Fruit fly (Drosophila melanogaster) whole organism, pupa: ENCODE data around the gene AstC.

ENCODE experiments used
- CG14655 ChIP-seq: fragments of 200-800 bp; sonication (Bioruptor generic); optimal IDR thresholded peaks from 3 replicates; lab custom pipeline; 2017; ENCODE audit warnings: mild to moderate bottlenecking, missing biosample characterization, missing genetic modification reagents, missing genetic modification characterization
- CG17806 ChIP-seq: fragments of 200-800 bp; sonication (Bioruptor generic); optimal IDR thresholded peaks from 2 replicates; lab custom pipeline; 2018; ENCODE audit warnings: missing biosample characterization, mild to moderate bottlenecking, missing genetic modification characterization, moderate library complexity
- CG4496 ChIP-seq: fragments of 200-800 bp; sonication (Bioruptor generic); IDR thresholded peaks from 3 replicates; pipeline ENCODE4 v1.3.6; 2022; ENCODE audit warnings: missing biosample characterization, missing genetic modification characterization
- CG9948 ChIP-seq: fragments of 200-800 bp; sonication (Bioruptor generic); optimal IDR thresholded peaks from 2 replicates; lab custom pipeline; 2018; ENCODE audit warnings: missing biosample characterization, mild to moderate bottlenecking, missing genetic modification characterization, moderate library complexity
- EcR ChIP-seq: fragments of 200-800 bp; sonication (Bioruptor generic); optimal IDR thresholded peaks from 3 replicates; lab custom pipeline; 2019; ENCODE audit warnings: missing biosample characterization, missing genetic modification characterization, mild to moderate bottlenecking, moderate library complexity, missing genetic modification reagents
- Ets98B ChIP-seq: fragments of 200-800 bp; sonication (Bioruptor generic); IDR thresholded peaks from 2 replicates; pipeline ENCODE4 v1.3.6; 2022; ENCODE audit warnings: missing biosample characterization, missing genetic modification characterization
- Pif1A ChIP-seq: fragments of 200-800 bp; sonication (Bioruptor generic); optimal IDR thresholded peaks from 3 replicates; lab custom pipeline; 2016; ENCODE audit warnings: missing biosample characterization, missing genetic modification characterization
- Snoo ChIP-seq: fragments of 200-800 bp; sonication (Bioruptor generic); optimal IDR thresholded peaks from 3 replicates; lab custom pipeline; 2017; ENCODE audit warnings: missing biosample characterization, mild to moderate bottlenecking, missing genetic modification characterization, inconsistent platforms
- rn ChIP-seq: fragments of 200-800 bp; sonication (Bioruptor generic); IDR thresholded peaks from 2 replicates; pipeline ENCODE4 v1.3.6; 2022; ENCODE audit warnings: missing biosample characterization, missing genetic modification characterization

- TF ChIP-seq EcR (GFP tag; lab: Kevin White, UChicago), result no peak
- TF ChIP-seq Ets98B (GFP tag; lab: Robert Waterston, UW), result no peak
- TF ChIP-seq CG4496 (GFP tag; lab: Robert Waterston, UW), result no peak
- no peak for TF ChIP-seq CG14655 (GFP tag; lab: Kevin White, UChicago)
- no peak for TF ChIP-seq rn (GFP tag; lab: Robert Waterston, UW)
- TF ChIP-seq Snoo (tag; lab: Kevin White, UChicago), result no peak
- TF ChIP-seq Pif1A (GFP tag; lab: Kevin White, UChicago), result no peak
- no peak for TF ChIP-seq CG9948
- no peak for TF ChIP-seq CG17806 (tag; lab: Kevin White, UChicago)
These were observed 39.4 kb downstream of the AstC start for dm6 chr2L:11041785-11042184.
